Worm (Caenorhabditis elegans) whole organism, L4 larva: ENCODE results near the gene T27D12.1.

Source experiments
- ama-1 ChIP-seq: fragments of 150-350 bp; optimal IDR thresholded peaks from 2 replicates; lab custom pipeline; 2014; ENCODE audit warnings: inconsistent platforms, mixed read lengths
- egl-27 ChIP-seq: sonication (generic microtip); optimal IDR thresholded peaks from 3 replicates; lab custom pipeline; 2017; ENCODE audit warnings: missing biosample characterization, missing genetic modification reagents, missing genetic modification characterization
- fos-1 ChIP-seq: fragments of 150-350 bp; optimal IDR thresholded peaks from 2 replicates; lab custom pipeline; 2014; ENCODE audit warnings: missing biosample characterization, missing genetic modification characterization
- hlh-30 ChIP-seq: sonication (generic microtip); optimal IDR thresholded peaks from 2 replicates; lab custom pipeline; 2017; ENCODE audit warnings: antibody characterized with exemption, mild to moderate bottlenecking, missing genetic modification characterization, missing compliant biosample characterization; ENCODE audit not compliant: insufficient read depth
- lin-13 ChIP-seq: fragments of 150-350 bp; optimal IDR thresholded peaks from 2 replicates; lab custom pipeline; 2014; ENCODE audit warnings: missing biosample characterization, missing genetic modification reagents, missing genetic modification characterization
- lin-39 ChIP-seq: fragments of 150-350 bp; optimal IDR thresholded peaks from 2 replicates; lab custom pipeline; 2014; ENCODE audit warnings: missing biosample characterization, missing genetic modification reagents, missing genetic modification characterization
- mep-1 ChIP-seq: fragments of 150-350 bp; sonication (generic microtip); optimal IDR thresholded peaks from 3 replicates; lab custom pipeline; 2014; ENCODE audit warnings: missing biosample characterization, missing genetic modification characterization
- nhr-11 ChIP-seq: fragments of 150-350 bp; optimal IDR thresholded peaks from 2 replicates; lab custom pipeline; 2014; ENCODE audit warnings: missing biosample characterization, missing genetic modification characterization
- nhr-111 ChIP-seq: fragments of 200-800 bp; sonication (Bioruptor generic); optimal IDR thresholded peaks from 2 replicates; lab custom pipeline; 2018; ENCODE audit warnings: mild to moderate bottlenecking, missing genetic modification characterization, missing compliant biosample characterization
- nhr-25 ChIP-seq: sonication (generic microtip); optimal IDR thresholded peaks from 2 replicates; lab custom pipeline; 2017; ENCODE audit warnings: missing genetic modification characterization, mild to moderate bottlenecking, missing compliant biosample characterization, antibody characterized with exemption, moderate library complexity, borderline replicate concordance; ENCODE audit not compliant: insufficient read depth
- nhr-28 ChIP-seq: fragments of 150-350 bp; optimal IDR thresholded peaks from 2 replicates; lab custom pipeline; 2014; ENCODE audit warnings: missing biosample characterization, missing genetic modification characterization
- nhr-76 ChIP-seq: fragments of 150-350 bp; optimal IDR thresholded peaks from 2 replicates; lab custom pipeline; 2014; ENCODE audit warnings: missing biosample characterization, missing genetic modification characterization
- pha-4 ChIP-seq, 2 experiments: fragments of 150-350 bp in 1 of 2; fragments of 200-800 bp in 1 of 2; sonication (Bioruptor generic) in 1 of 2; IDR thresholded peaks in 1 of 2; optimal IDR thresholded peaks in 1 of 2; 2 replicates each; pipeline versions ENCODE4 v1.3.6 to Lab custom; 2014 to 2022; ENCODE audit warnings: missing genetic modification characterization in 2 of 2, missing genetic modification reagents in 2 of 2, missing biosample characterization in 1 of 2, missing compliant biosample characterization in 1 of 2
- unc-39 ChIP-seq: sonication (generic microtip); optimal IDR thresholded peaks from 2 replicates; lab custom pipeline; 2017; ENCODE audit warnings: missing biosample characterization, missing genetic modification characterization

ce11 chrII:11888150-11888549 lies 45.7 kb downstream of the T27D12.1 start:
- TF ChIP-seq unc-39 (tag; lab: Kevin White, UChicago) (no peak), hlh-30 (tag; lab: Kevin White, UChicago) (no peak), pha-4 (GFP tag; IDR thresholded peaks at IDR 0.05; lab: Robert Waterston, UW) (no peak), pha-4 (tag; optimal IDR thresholded peaks at IDR 0.05; lab: Kevin White, UChicago) (no peak), nhr-28 (tag; lab: Kevin White, UChicago) (no peak), nhr-11 (no peak), nhr-25 (no peak), mep-1 (tag; lab: Kevin White, UChicago) (no peak), nhr-111 (GFP tag; lab: Kevin White, UChicago) (no peak), lin-13 (GFP tag; lab: Kevin White, UChicago) (no peak), lin-39 (tag; lab: Kevin White, UChicago) (no peak), ama-1 (lab: Kevin White, UChicago) (no peak), egl-27 (no peak), fos-1 (tag; lab: Kevin White, UChicago) (no peak), nhr-76 (no peak)
